Worm (Caenorhabditis elegans): Measurements from ENCODE around the gene rps-30.

- TF ChIP-seq lir-3 (tag; optimal IDR thresholded peaks at IDR 0.05; ENCODE audit: poor library complexity) (no peak), fkh-4 (tag; optimal IDR thresholded peaks at IDR 0.05; ENCODE audit: borderline replicate concordance) (no peak), blmp-1 (tag; optimal IDR thresholded peaks at IDR 0.05) (no peak), nhr-11 (tag; optimal IDR thresholded peaks at IDR 0.05) (no peak), unc-86 (tag; optimal IDR thresholded peaks at IDR 0.05) (no peak)
Observed at ce11 chrV:7770961-7771360, 5.4 kb upstream of the rps-30 start, which contains the start of gene frpr-3.

All from whole organism, L1 larva.